Fruit fly (Drosophila melanogaster) whole organism, embryonic: ENCODE measurements around the gene CG17233.
A peak's percentile ranks its signal among the peaks of the same experiment; 100 is the strongest.

ENCODE experiments used
- Asciz ChIP-seq: fragments of 200-800 bp; sonication (Bioruptor generic); optimal IDR thresholded peaks from 2 replicates; lab custom pipeline; 2017; ENCODE audit warnings: missing biosample characterization, mild to moderate bottlenecking, missing genetic modification characterization, missing genetic modification reagents
- Atf-2 ChIP-seq: fragments of 200-800 bp; sonication (Bioruptor generic); optimal IDR thresholded peaks from 2 replicates; lab custom pipeline; 2016; ENCODE audit warnings: missing biosample characterization, missing genetic modification characterization
- BEAF-32 ChIP-seq: fragments of 200-800 bp; sonication (Bioruptor generic); optimal IDR thresholded peaks from 3 replicates; lab custom pipeline; 2017; ENCODE audit warnings: missing biosample characterization, missing genetic modification characterization, mild to moderate bottlenecking, moderate library complexity, missing genetic modification reagents
- Blimp-1 ChIP-seq: fragments of 200-800 bp; sonication (Bioruptor generic); optimal IDR thresholded peaks from 3 replicates; lab custom pipeline; 2018; ENCODE audit warnings: missing biosample characterization, missing genetic modification characterization, mild to moderate bottlenecking, moderate library complexity, missing genetic modification reagents
- CG1024 ChIP-seq: fragments of 200-800 bp; sonication (Bioruptor generic); IDR thresholded peaks from 2 replicates; pipeline ENCODE4 v1.3.6; 2022; ENCODE audit warnings: missing biosample characterization, missing genetic modification characterization
- CG11723 ChIP-seq: fragments of 200-800 bp; sonication (Bioruptor generic); optimal IDR thresholded peaks from 2 replicates; lab custom pipeline; 2017; ENCODE audit warnings: missing biosample characterization, mild to moderate bottlenecking, missing genetic modification characterization
- CG14441 ChIP-seq: fragments of 200-800 bp; sonication (Bioruptor generic); IDR thresholded peaks from 2 replicates; pipeline ENCODE4 v1.3.6; 2022; ENCODE audit warnings: missing biosample characterization, missing genetic modification characterization
- CG17328 ChIP-seq: fragments of 200-800 bp; sonication (Bioruptor generic); IDR thresholded peaks from 2 replicates; pipeline ENCODE4 v1.3.6; 2022; ENCODE audit warnings: missing biosample characterization, missing genetic modification characterization
- CG17829 ChIP-seq: fragments of 200-800 bp; optimal IDR thresholded peaks from 2 replicates; lab custom pipeline; 2019; ENCODE audit warnings: missing biosample characterization, mild to moderate bottlenecking, missing genetic modification characterization, moderate library complexity
- CG1792 ChIP-seq: fragments of 200-800 bp; sonication (Bioruptor generic); optimal IDR thresholded peaks from 2 replicates; lab custom pipeline; 2016; ENCODE audit warnings: missing biosample characterization, missing genetic modification characterization
- CG2120 ChIP-seq: fragments of 200-800 bp; sonication (Bioruptor generic); optimal IDR thresholded peaks from 3 replicates; lab custom pipeline; 2016; ENCODE audit warnings: missing biosample characterization, missing genetic modification characterization
- CG2889 ChIP-seq: fragments of 200-800 bp; sonication (Bioruptor generic); IDR thresholded peaks from 3 replicates; pipeline ENCODE4 v1.3.6; 2022; ENCODE audit warnings: missing biosample characterization, missing genetic modification characterization
- CG34224 ChIP-seq: fragments of 200-800 bp; sonication (Bioruptor generic); IDR thresholded peaks from 3 replicates; pipeline ENCODE4 v1.3.6; 2022; ENCODE audit warnings: missing biosample characterization, missing genetic modification characterization; ENCODE audit not compliant: partially characterized antibody
- CG34422 ChIP-seq: fragments of 200-800 bp; sonication (Bioruptor generic); IDR thresholded peaks from 3 replicates; pipeline ENCODE4 v1.3.6; 2022; ENCODE audit warnings: missing biosample characterization, missing genetic modification characterization
- CG3995 ChIP-seq: fragments of 200-800 bp; sonication (Bioruptor generic); optimal IDR thresholded peaks from 3 replicates; lab custom pipeline; 2016; ENCODE audit warnings: missing biosample characterization, missing genetic modification characterization
- CG42726 ChIP-seq: fragments of 200-800 bp; sonication (Bioruptor generic); IDR thresholded peaks from 2 replicates; pipeline ENCODE4 v1.3.6; 2022; ENCODE audit warnings: missing biosample characterization, missing genetic modification characterization; ENCODE audit not compliant: partially characterized antibody
- CG4328 ChIP-seq: fragments of 200-800 bp; sonication (Bioruptor generic); optimal IDR thresholded peaks from 3 replicates; lab custom pipeline; 2017; ENCODE audit warnings: missing biosample characterization, missing genetic modification reagents, missing genetic modification characterization
- CG4424 ChIP-seq: fragments of 200-800 bp; sonication (Bioruptor generic); optimal IDR thresholded peaks from 3 replicates; lab custom pipeline; 2016; ENCODE audit warnings: missing biosample characterization, missing genetic modification characterization
- CG4617 ChIP-seq: fragments of 200-800 bp; sonication (Bioruptor generic); optimal IDR thresholded peaks from 3 replicates; lab custom pipeline; 2016; ENCODE audit warnings: missing biosample characterization, missing genetic modification characterization, borderline replicate concordance
- CG5953 ChIP-seq: fragments of 200-800 bp; sonication (Bioruptor generic); IDR thresholded peaks from 2 replicates; pipeline ENCODE4 v1.3.6; 2022; ENCODE audit warnings: missing biosample characterization, missing genetic modification characterization
- CG6765 ChIP-seq: fragments of 200-800 bp; sonication (Bioruptor generic); optimal IDR thresholded peaks from 3 replicates; lab custom pipeline; 2017; ENCODE audit warnings: missing biosample characterization, mild to moderate bottlenecking, missing genetic modification characterization
- CG7963 ChIP-seq: fragments of 200-800 bp; sonication (Bioruptor generic); IDR thresholded peaks from 3 replicates; pipeline ENCODE4 v1.3.6; 2022; ENCODE audit warnings: missing biosample characterization, missing genetic modification characterization; ENCODE audit not compliant: partially characterized antibody
- CG8089 ChIP-seq: fragments of 200-800 bp; sonication (Bioruptor generic); optimal IDR thresholded peaks from 3 replicates; lab custom pipeline; 2016; ENCODE audit warnings: missing biosample characterization, missing genetic modification characterization
- CG8944 ChIP-seq: fragments of 200-800 bp; sonication (Bioruptor generic); optimal IDR thresholded peaks from 3 replicates; lab custom pipeline; 2016; ENCODE audit warnings: missing biosample characterization, missing genetic modification characterization
- Deaf1 ChIP-seq: fragments of 200-800 bp; optimal IDR thresholded peaks from 3 replicates; lab custom pipeline; 2019; ENCODE audit warnings: missing biosample characterization, mild to moderate bottlenecking, missing genetic modification characterization, moderate library complexity
- Dip3 ChIP-seq: fragments of 200-800 bp; sonication (Bioruptor generic); optimal IDR thresholded peaks from 3 replicates; lab custom pipeline; 2016; ENCODE audit warnings: missing biosample characterization, missing genetic modification characterization
- Dll ChIP-seq: fragments of 200-800 bp; sonication (Bioruptor generic); IDR thresholded peaks from 4 replicates; pipeline ENCODE4 v1.3.6; 2022; ENCODE audit warnings: missing biosample characterization, missing genetic modification characterization; ENCODE audit not compliant: partially characterized antibody
- E2f2 ChIP-seq: fragments of 200-800 bp; sonication (Bioruptor generic); IDR thresholded peaks from 2 replicates; pipeline ENCODE4 v1.3.6; 2022; ENCODE audit warnings: missing biosample characterization, missing genetic modification characterization
- Elba2 ChIP-seq: fragments of 200-800 bp; sonication (Bioruptor generic); optimal IDR thresholded peaks from 3 replicates; lab custom pipeline; 2016; ENCODE audit warnings: missing biosample characterization, missing genetic modification characterization
- Gug ChIP-seq: fragments of 200-800 bp; sonication (Bioruptor generic); IDR thresholded peaks from 4 replicates; pipeline ENCODE4 v1.3.6; 2022; ENCODE audit warnings: missing biosample characterization, missing genetic modification characterization
- H2.0 ChIP-seq: fragments of 200-800 bp; sonication (Bioruptor generic); IDR thresholded peaks from 2 replicates; pipeline ENCODE4 v1.3.6; 2022; ENCODE audit warnings: missing biosample characterization, missing genetic modification characterization
- Hsf ChIP-seq: fragments of 200-800 bp; sonication (Bioruptor generic); optimal IDR thresholded peaks from 3 replicates; lab custom pipeline; 2016; ENCODE audit warnings: missing biosample characterization, missing genetic modification characterization
- Lim3 ChIP-seq: fragments of 200-800 bp; sonication (Bioruptor generic); IDR thresholded peaks from 2 replicates; pipeline ENCODE4 v1.3.6; 2022; ENCODE audit warnings: missing biosample characterization, missing genetic modification characterization
- MBD-R2 ChIP-seq: fragments of 200-800 bp; sonication (Bioruptor generic); IDR thresholded peaks from 2 replicates; pipeline ENCODE4 v1.3.6; 2022; ENCODE audit warnings: missing biosample characterization, missing genetic modification characterization
- Med ChIP-seq: fragments of 200-800 bp; sonication (Bioruptor generic); peaks from one replicate; lab custom pipeline; 2016; ENCODE audit warnings: missing biosample characterization, missing genetic modification characterization, mild to moderate bottlenecking, inconsistent platforms, moderate library complexity
- Six4 ChIP-seq: fragments of 200-800 bp; sonication (Bioruptor generic); optimal IDR thresholded peaks from 2 replicates; lab custom pipeline; 2016; ENCODE audit warnings: missing biosample characterization, missing genetic modification characterization
- amos ChIP-seq: fragments of 200-800 bp; sonication (Bioruptor generic); IDR thresholded peaks from 2 replicates; pipeline ENCODE4 v1.3.6; 2022; ENCODE audit warnings: missing biosample characterization, missing genetic modification characterization; ENCODE audit not compliant: partially characterized antibody
- cg ChIP-seq: fragments of 200-800 bp; sonication (Bioruptor generic); optimal IDR thresholded peaks from 3 replicates; lab custom pipeline; 2019; ENCODE audit warnings: missing biosample characterization, mild to moderate bottlenecking, missing genetic modification characterization, moderate library complexity
- chinmo ChIP-seq: fragments of 200-800 bp; sonication (Bioruptor generic); IDR thresholded peaks from 4 replicates; pipeline ENCODE4 v1.3.6; 2022; ENCODE audit warnings: missing biosample characterization, missing genetic modification characterization; ENCODE audit not compliant: partially characterized antibody
- emc ChIP-seq: fragments of 200-800 bp; sonication (Bioruptor generic); optimal IDR thresholded peaks from 2 replicates; lab custom pipeline; 2016; ENCODE audit warnings: missing biosample characterization, missing genetic modification characterization
- ftz-f1 ChIP-seq: fragments of 200-800 bp; sonication (Bioruptor generic); optimal IDR thresholded peaks from 2 replicates; lab custom pipeline; 2016; ENCODE audit warnings: missing biosample characterization, missing genetic modification characterization
- inv ChIP-seq: fragments of 200-800 bp; sonication (Bioruptor generic); IDR thresholded peaks from 2 replicates; pipeline ENCODE4 v1.3.6; 2022; ENCODE audit warnings: missing biosample characterization, missing genetic modification characterization; ENCODE audit not compliant: partially characterized antibody
- lab ChIP-seq: fragments of 200-800 bp; sonication (Bioruptor generic); optimal IDR thresholded peaks from 3 replicates; lab custom pipeline; 2017; ENCODE audit warnings: missing biosample characterization, missing genetic modification characterization, mild to moderate bottlenecking, moderate library complexity, missing genetic modification reagents
- mirr ChIP-seq: fragments of 200-800 bp; sonication (Bioruptor generic); optimal IDR thresholded peaks from 3 replicates; lab custom pipeline; 2018; ENCODE audit warnings: missing biosample characterization, mild to moderate bottlenecking, missing genetic modification characterization
- pfk ChIP-seq: fragments of 200-800 bp; sonication (Bioruptor generic); optimal IDR thresholded peaks from 2 replicates; lab custom pipeline; 2018; ENCODE audit warnings: missing biosample characterization, mild to moderate bottlenecking, missing genetic modification characterization, moderate library complexity
- schlank ChIP-seq: fragments of 200-800 bp; sonication (Bioruptor generic); optimal IDR thresholded peaks from 2 replicates; lab custom pipeline; 2018; ENCODE audit warnings: missing biosample characterization, mild to moderate bottlenecking, missing genetic modification characterization
- sens ChIP-seq: fragments of 200-800 bp; sonication (Bioruptor generic); peaks from one replicate; lab custom pipeline; 2016; ENCODE audit warnings: missing biosample characterization, missing genetic modification characterization
- ttk ChIP-seq: fragments of 200-800 bp; sonication (Bioruptor generic); IDR thresholded peaks from 2 replicates; pipeline ENCODE4 v2.1.2; 2022; ENCODE audit warnings: missing biosample characterization, missing genetic modification characterization
- vvl ChIP-seq: fragments of 200-800 bp; sonication (Bioruptor generic); IDR thresholded peaks from 2 replicates; pipeline ENCODE4 v1.3.6; 2022; ENCODE audit warnings: missing biosample characterization, missing genetic modification characterization
- wdn ChIP-seq: fragments of 200-800 bp; sonication (Bioruptor generic); IDR thresholded peaks from 2 replicates; pipeline ENCODE4 v1.3.6; 2022; ENCODE audit warnings: missing biosample characterization, missing genetic modification characterization

The CG17233 gene

DNA sequence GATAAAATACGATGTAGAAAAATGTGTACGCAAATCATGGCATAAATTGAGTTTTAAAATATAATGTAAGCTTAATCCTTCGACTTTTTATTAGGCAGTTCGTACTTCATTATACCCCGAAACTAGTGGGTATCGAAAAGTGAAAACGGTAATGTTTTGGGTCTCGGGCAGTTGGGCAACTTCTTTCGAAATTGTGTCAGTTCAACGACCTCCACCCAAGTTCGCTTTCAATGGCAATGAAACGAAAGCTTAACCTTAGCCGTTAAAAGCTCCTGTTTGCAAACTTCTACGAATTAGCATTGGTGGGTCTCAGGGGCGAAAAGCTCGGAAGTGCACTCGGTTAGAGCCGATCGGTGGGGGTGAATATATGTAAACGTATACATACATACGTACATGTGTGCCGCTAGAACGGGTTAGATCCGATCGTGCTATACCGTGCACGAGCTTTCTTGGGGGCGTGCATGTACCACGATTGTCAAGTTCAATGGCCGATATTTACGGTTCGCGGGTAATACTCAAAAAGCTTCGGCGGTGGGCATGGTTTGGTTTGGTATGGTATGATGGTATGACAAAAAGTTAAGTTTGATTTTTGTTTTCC lies 11.4 kb downstream of the CG17233 start (continued):
- TF ChIP-seq CG8944 (no peak), CG34422 (GFP tag; lab: Robert Waterston, UW) (no peak), BEAF-32 (peak; percentile 26), inv (GFP tag; lab: Robert Waterston, UW) (peak; percentile 41; the same call in 1 of the 2 replicates), sens (GFP tag; lab: Kevin White, UChicago) (peak; percentile 46), ftz-f1 (GFP tag; lab: Kevin White, UChicago) (peak; percentile 91), CG14441 (GFP tag; lab: Robert Waterston, UW) (0 out of 2 replicates have a peak, but pooled peaks have one; percentile 25), amos (GFP tag; lab: Robert Waterston, UW) (peak; percentile 55; the same call in 1 of the 2 replicates), Blimp-1 (GFP tag; lab: Kevin White, UChicago) (peak; percentile 99), ttk (peak; percentile 32; the same call in 1 of the 2 replicates), vvl (0 out of 2 replicates have a peak, but pooled peaks have one; percentile 21), cg (peak; percentile 45), CG5953 (GFP tag; lab: Robert Waterston, UW) (0 out of 2 replicates have a peak, but pooled peaks have one; percentile 10), MBD-R2 (GFP tag; lab: Robert Waterston, UW) (peak; percentile 19; the same call in 1 of the 2 replicates), CG4328 (no peak), chinmo (GFP tag; lab: Robert Waterston, UW) (peak; percentile 86; the same call in 3 of the 4 replicates), CG34224 (peak; percentile 62), Med (GFP tag; lab: Kevin White, UChicago) (peak; percentile 52), CG6765 (no peak), Deaf1 (tag; lab: Kevin White, UChicago) (peak; percentile 83)

DNA sequence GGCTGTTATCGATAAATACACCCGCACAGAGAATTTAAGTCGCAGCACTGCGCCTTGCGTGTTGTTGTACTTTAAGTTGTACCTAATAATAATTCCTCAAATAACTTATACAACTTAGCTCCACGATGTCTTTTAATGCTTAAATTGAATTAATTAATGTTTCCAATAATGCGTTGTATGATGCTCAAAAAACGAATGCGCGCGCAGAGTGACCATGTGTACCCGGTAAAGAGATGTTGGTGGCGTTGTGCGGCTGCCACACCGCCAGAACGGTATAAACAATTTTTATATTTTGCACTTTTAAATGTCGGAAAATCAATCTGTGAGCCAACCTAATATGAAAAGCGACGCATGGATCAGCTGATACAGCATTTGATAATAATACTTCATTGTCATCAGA lies 15.6 kb downstream of the CG17233 start:
- TF ChIP-seq lab (no peak), CG2889 (GFP tag; lab: Robert Waterston, UW) (no peak), E2f2 (peak; percentile 82), H2.0 (no peak), CG4424 (GFP tag; lab: Kevin White, UChicago) (no peak), CG1024 (GFP tag; lab: Robert Waterston, UW) (no peak), wdn (no peak), CG2120 (GFP tag; lab: Kevin White, UChicago) (no peak), schlank (tag; lab: Kevin White, UChicago) (no peak), Gug (no peak), Six4 (GFP tag; lab: Kevin White, UChicago) (no peak), CG11723 (GFP tag; lab: Kevin White, UChicago) (no peak), CG3995 (GFP tag; lab: Kevin White, UChicago) (peak; percentile 78), Dip3 (GFP tag; lab: Kevin White, UChicago) (no peak), CG17829 (tag; lab: Kevin White, UChicago) (peak; percentile 19), Elba2 (peak; percentile 63), CG8089 (no peak), Dll (GFP tag; lab: Robert Waterston, UW) (0 out of 4 replicates have a peak, but pooled peaks have one; percentile 52), Asciz (no peak), mirr (no peak), pfk (GFP tag; lab: Kevin White, UChicago) (no peak), BEAF-32 (peak; percentile 66), CG42726 (GFP tag; lab: Robert Waterston, UW) (no peak), Atf-2 (GFP tag; lab: Kevin White, UChicago) (no peak), CG7963 (GFP tag; lab: Robert Waterston, UW) (no peak), emc (GFP tag; lab: Kevin White, UChicago) (no peak), CG1792 (GFP tag; lab: Kevin White, UChicago) (no peak), CG17328 (no peak), Lim3 (GFP tag; lab: Robert Waterston, UW) (no peak), CG4617 (GFP tag; lab: Kevin White, UChicago) (peak; percentile 88), Hsf (GFP tag; lab: Kevin White, UChicago) (no peak)
